Worm (Caenorhabditis elegans) whole organism, L3 larva: Measurements from ENCODE around the gene C44C10.3.

Experiments
- ceh-16 ChIP-seq: sonication (generic microtip); optimal IDR thresholded peaks from 2 replicates; lab custom pipeline; 2017; ENCODE audit warnings: missing biosample characterization, missing genetic modification characterization
- daf-12 ChIP-seq: fragments of 150-350 bp; optimal IDR thresholded peaks from 2 replicates; lab custom pipeline; 2014; ENCODE audit warnings: missing biosample characterization, missing genetic modification reagents, missing genetic modification characterization
- fkh-2 ChIP-seq: fragments of 150-350 bp; optimal IDR thresholded peaks from 2 replicates; lab custom pipeline; 2014; ENCODE audit warnings: missing biosample characterization, missing genetic modification reagents, missing genetic modification characterization
- lin-39 ChIP-seq: fragments of 150-350 bp; optimal IDR thresholded peaks from 2 replicates; lab custom pipeline; 2018; ENCODE audit warnings: missing biosample characterization, missing genetic modification reagents, missing genetic modification characterization
- nfya-1 ChIP-seq: sonication (generic microtip); optimal IDR thresholded peaks from 2 replicates; lab custom pipeline; 2017; ENCODE audit warnings: missing genetic modification characterization, mild to moderate bottlenecking, missing compliant biosample characterization, antibody characterized with exemption, moderate library complexity; ENCODE audit not compliant: insufficient read depth
- nhr-11 ChIP-seq: fragments of 150-350 bp; optimal IDR thresholded peaks from 2 replicates; lab custom pipeline; 2014; ENCODE audit warnings: missing biosample characterization, missing genetic modification characterization
- nhr-12 ChIP-seq: fragments of 150-350 bp; optimal IDR thresholded peaks from 2 replicates; lab custom pipeline; 2014; ENCODE audit warnings: missing biosample characterization, missing genetic modification characterization
- nhr-237 ChIP-seq: fragments of 150-350 bp; optimal IDR thresholded peaks from 2 replicates; lab custom pipeline; 2014; ENCODE audit warnings: missing biosample characterization, missing genetic modification characterization
- nhr-67 ChIP-seq: fragments of 150-350 bp; optimal IDR thresholded peaks from 2 replicates; lab custom pipeline; 2014; ENCODE audit warnings: missing biosample characterization, missing genetic modification characterization
- nhr-76 ChIP-seq: fragments of 150-350 bp; sonication (generic microtip); optimal IDR thresholded peaks from 5 replicates; lab custom pipeline; 2014; ENCODE audit warnings: missing biosample characterization, missing genetic modification characterization
- sea-2 ChIP-seq: fragments of 150-350 bp; sonication (generic microtip); optimal IDR thresholded peaks from 4 replicates; lab custom pipeline; 2014; ENCODE audit warnings: missing biosample characterization, missing genetic modification reagents, missing genetic modification characterization
- unc-62 ChIP-seq: fragments of 150-350 bp; sonication (generic microtip); optimal IDR thresholded peaks from 4 replicates; lab custom pipeline; 2014; ENCODE audit warnings: missing biosample characterization, missing genetic modification reagents, missing genetic modification characterization

C44C10.3 gene

DNA sequence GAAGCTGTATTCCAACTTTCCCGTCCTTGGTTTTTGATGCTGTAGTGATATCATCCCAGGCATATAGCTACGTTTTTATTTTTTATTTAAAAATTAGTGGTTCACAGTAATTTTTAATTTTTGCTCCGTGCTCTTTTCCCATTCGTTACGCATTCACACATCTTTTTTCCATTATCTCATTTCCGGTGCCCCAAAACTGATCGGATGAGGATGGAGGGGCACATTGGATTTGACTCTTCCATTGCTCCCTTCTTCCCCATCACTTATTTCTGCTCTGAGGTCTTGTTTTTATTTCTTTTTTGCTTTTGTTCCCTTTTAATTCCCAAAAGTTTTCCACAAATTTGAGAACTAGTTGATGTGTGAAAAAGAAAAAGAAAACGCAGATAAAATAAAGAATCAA lies 50.8 kb downstream of the C44C10.3 start:
- no peak for TF ChIP-seq nfya-1
- TF ChIP-seq nhr-12 (tag; lab: Kevin White, UChicago) = no peak
- no peak for TF ChIP-seq nhr-76 (tag; lab: Kevin White, UChicago)
- TF ChIP-seq nhr-11 (tag; lab: Kevin White, UChicago) = no peak
- no peak for TF ChIP-seq nhr-67 (tag; lab: Kevin White, UChicago)
- no peak for TF ChIP-seq lin-39 (tag; lab: Kevin White, UChicago)
- TF ChIP-seq fkh-2 = no peak
- no peak for TF ChIP-seq sea-2 (GFP tag; lab: Kevin White, UChicago)
- no peak for TF ChIP-seq nhr-237 (tag; lab: Kevin White, UChicago)
- TF ChIP-seq daf-12 (tag; lab: Kevin White, UChicago) = no peak
- TF ChIP-seq unc-62 = no peak
- TF ChIP-seq ceh-16 = no peak
